1 fruit fly cellular context compared by ENCODE assay signal in genomic region chr3R:15993139-15993804, dm6.
TF ChIP-seq lines count a peak whose summit lies in the region.

No protein-coding gene starts in this region.

TF ChIP-seq in whole organism, embryonic, 481 proteins besides CTCF, POLR2A, EP300 and RAD21 (continued from another document and continues in another):
- TF ChIP-seq so (GFP tag; IDR thresholded peaks at IDR 0.05; lab: Robert Waterston, UW) (no peak), CG14050 (GFP tag; IDR thresholded peaks at IDR 0.05; lab: Robert Waterston, UW) (no peak), CG3995 (GFP tag; optimal IDR thresholded peaks at IDR 0.05; lab: Kevin White, UChicago) (no peak), kni (GFP tag; optimal IDR thresholded peaks at IDR 0.05; lab: Kevin White, UChicago) (no peak), CG4707 (GFP tag; optimal IDR thresholded peaks at IDR 0.05; lab: Kevin White, UChicago) (no peak), tll (GFP tag; optimal IDR thresholded peaks at IDR 0.05; lab: Kevin White, UChicago) (no peak), CG12236 (GFP tag; optimal IDR thresholded peaks at IDR 0.05; lab: Kevin White, UChicago) (no peak), CG18476 (GFP tag; optimal IDR thresholded peaks at IDR 0.05; lab: Kevin White, UChicago) (no peak), CG9727 (GFP tag; optimal IDR thresholded peaks at IDR 0.05; lab: Kevin White, UChicago) (no peak), row (GFP tag; IDR thresholded peaks at IDR 0.05; lab: Robert Waterston, UW) (peak; percentile 19; the same call in 1 of the 3 replicates), Sox102F (GFP tag; optimal IDR thresholded peaks at IDR 0.05; lab: Kevin White, UChicago) (no peak), Antp (GFP tag; optimal IDR thresholded peaks at IDR 0.05; lab: Kevin White, UChicago) (no peak), Dp (GFP tag; optimal IDR thresholded peaks at IDR 0.05; lab: Kevin White, UChicago) (no peak), fu2 (GFP tag; optimal IDR thresholded peaks at IDR 0.05; lab: Kevin White, UChicago) (no peak), slbo (GFP tag; IDR thresholded peaks at IDR 0.05; lab: Robert Waterston, UW) (no peak), CG15011 (GFP tag; optimal IDR thresholded peaks at IDR 0.05; lab: Kevin White, UChicago) (no peak), hth (optimal IDR thresholded peaks at IDR 0.05; lab: Kevin White, UChicago) (no peak), Fer1 (GFP tag; optimal IDR thresholded peaks at IDR 0.05; lab: Kevin White, UChicago) (no peak), sr (GFP tag; IDR thresholded peaks at IDR 0.05; lab: Robert Waterston, UW) (peak; percentile 61; the same call in 2 of the 3 replicates), Kr (GFP tag; optimal IDR thresholded peaks at IDR 0.05; lab: Kevin White, UChicago) (no peak), en (GFP tag; optimal IDR thresholded peaks at IDR 0.05; lab: Kevin White, UChicago) (no peak), trh (GFP tag; optimal IDR thresholded peaks at IDR 0.05; lab: Kevin White, UChicago) (no peak), vfl (GFP tag; optimal IDR thresholded peaks at IDR 0.05; lab: Kevin White, UChicago) (no peak), fd64A (GFP tag; optimal IDR thresholded peaks at IDR 0.05; lab: Kevin White, UChicago) (no peak), E2f2 (GFP tag; IDR thresholded peaks at IDR 0.05; lab: Robert Waterston, UW) (no peak), CG3407 (GFP tag; optimal IDR thresholded peaks at IDR 0.05; lab: Kevin White, UChicago) (no peak), jumu (GFP tag; optimal IDR thresholded peaks at IDR 0.05; lab: Kevin White, UChicago) (no peak), Ravus (GFP tag; IDR thresholded peaks at IDR 0.05; lab: Robert Waterston, UW) (no peak), Six4 (GFP tag; optimal IDR thresholded peaks at IDR 0.05; lab: Kevin White, UChicago) (no peak), tio (GFP tag; optimal IDR thresholded peaks at IDR 0.05; lab: Kevin White, UChicago) (no peak), prd (optimal IDR thresholded peaks at IDR 0.05; lab: Kevin White, UChicago) (no peak), prd (GFP tag; IDR thresholded peaks at IDR 0.05; lab: Robert Waterston, UW) (no peak), CG12155 (GFP tag; optimal IDR thresholded peaks at IDR 0.05; lab: Kevin White, UChicago) (no peak), CG11456 (GFP tag; IDR thresholded peaks at IDR 0.05; lab: Robert Waterston, UW) (no peak), repo (GFP tag; optimal IDR thresholded peaks at IDR 0.05; lab: Kevin White, UChicago) (no peak), CG7963 (GFP tag; IDR thresholded peaks at IDR 0.05; lab: Robert Waterston, UW; ENCODE audit: partially characterized antibody) (no peak), ranshi (GFP tag; IDR thresholded peaks at IDR 0.05; lab: Robert Waterston, UW) (peak; percentile 36; the same call in 1 of the 2 replicates), Myb (GFP tag; optimal IDR thresholded peaks at IDR 0.05; lab: Kevin White, UChicago) (no peak), CG4730 (GFP tag; IDR thresholded peaks at IDR 0.05; lab: Robert Waterston, UW) (no peak), dm (GFP tag; optimal IDR thresholded peaks at IDR 0.05; lab: Kevin White, UChicago) (no peak), disco-r (GFP tag; optimal IDR thresholded peaks at IDR 0.05; lab: Kevin White, UChicago) (no peak), CG8924 (tag; optimal IDR thresholded peaks at IDR 0.05; lab: Kevin White, UChicago) (no peak), gcm (GFP tag; optimal IDR thresholded peaks at IDR 0.05; lab: Kevin White, UChicago) (no peak), Dek (tag; optimal IDR thresholded peaks at IDR 0.05; lab: Kevin White, UChicago) (no peak), NC2β (GFP tag; optimal IDR thresholded peaks at IDR 0.05; lab: Kevin White, UChicago) (no peak), wor (GFP tag; IDR thresholded peaks at IDR 0.05; lab: Robert Waterston, UW) (no peak), HLH3B (GFP tag; IDR thresholded peaks at IDR 0.05; lab: Robert Waterston, UW) (no peak), amos (GFP tag; IDR thresholded peaks at IDR 0.05; lab: Robert Waterston, UW; ENCODE audit: partially characterized antibody) (peak; percentile 4; the same call in 1 of the 2 replicates), shn (GFP tag; optimal IDR thresholded peaks at IDR 0.05; lab: Kevin White, UChicago) (no peak), hbn (GFP tag; IDR thresholded peaks at IDR 0.05; lab: Robert Waterston, UW; ENCODE audit: partially characterized antibody) (peak; percentile 23; the same call in 1 of the 2 replicates), CG13775 (GFP tag; optimal IDR thresholded peaks at IDR 0.05; lab: Kevin White, UChicago) (no peak), Ets65A (GFP tag; lab: Kevin White, UChicago) (no peak), CG2875 (GFP tag; optimal IDR thresholded peaks at IDR 0.05; lab: Kevin White, UChicago) (no peak), Med (GFP tag; lab: Kevin White, UChicago) (peak; percentile 84), wdn (GFP tag; IDR thresholded peaks at IDR 0.05; lab: Robert Waterston, UW) (no peak), CG43689 (GFP tag; IDR thresholded peaks at IDR 0.05; lab: Robert Waterston, UW) (no peak), Nf-YB (GFP tag; optimal IDR thresholded peaks at IDR 0.05; lab: Kevin White, UChicago) (peak; percentile 99), CG6175 (GFP tag; IDR thresholded peaks at IDR 0.05; lab: Robert Waterston, UW) (peak; percentile 79), zfh2 (GFP tag; optimal IDR thresholded peaks at IDR 0.05; lab: Kevin White, UChicago) (no peak), Jarid2 (GFP tag; optimal IDR thresholded peaks at IDR 0.05; lab: Kevin White, UChicago) (peak; percentile 59), unpg (GFP tag; optimal IDR thresholded peaks at IDR 0.05; lab: Kevin White, UChicago) (no peak), CG8388 (GFP tag; optimal IDR thresholded peaks at IDR 0.05; lab: Kevin White, UChicago) (no peak), bcd (GFP tag; optimal IDR thresholded peaks at IDR 0.05; lab: Kevin White, UChicago) (no peak), CG10462 (GFP tag; optimal IDR thresholded peaks at IDR 0.05; lab: Kevin White, UChicago) (no peak), CG15514 (GFP tag; optimal IDR thresholded peaks at IDR 0.05; lab: Kevin White, UChicago) (no peak), chn (GFP tag; optimal IDR thresholded peaks at IDR 0.05; lab: Kevin White, UChicago) (no peak), CG11093 (GFP tag; IDR thresholded peaks at IDR 0.05; lab: Robert Waterston, UW) (no peak), CG3847 (GFP tag; IDR thresholded peaks at IDR 0.05; lab: Robert Waterston, UW) (no peak), bab2 (GFP tag; optimal IDR thresholded peaks at IDR 0.05; lab: Kevin White, UChicago) (no peak), CG8281 (tag; optimal IDR thresholded peaks at IDR 0.05; lab: Kevin White, UChicago) (no peak), lilli (GFP tag; optimal IDR thresholded peaks at IDR 0.05; lab: Kevin White, UChicago) (no peak), CG12942 (GFP tag; optimal IDR thresholded peaks at IDR 0.05; lab: Kevin White, UChicago) (no peak), CG6854 (GFP tag; optimal IDR thresholded peaks at IDR 0.05; lab: Kevin White, UChicago) (no peak), Dref (GFP tag; IDR thresholded peaks at IDR 0.05; lab: Robert Waterston, UW) (0 out of 2 replicates have a peak, but pooled peaks have one; percentile 15), CG2678 (tag; optimal IDR thresholded peaks at IDR 0.05; lab: Kevin White, UChicago) (no peak), Sox100B (GFP tag; optimal IDR thresholded peaks at IDR 0.05; lab: Kevin White, UChicago) (no peak), CG31441 (GFP tag; IDR thresholded peaks at IDR 0.05; lab: Robert Waterston, UW) (peak; percentile 32; the same call in 1 of the 2 replicates), NFAT (GFP tag; IDR thresholded peaks at IDR 0.05; lab: Robert Waterston, UW) (no peak), CG32767 (GFP tag; IDR thresholded peaks at IDR 0.05; lab: Robert Waterston, UW) (no peak), Sry-β (GFP tag; optimal IDR thresholded peaks at IDR 0.05; lab: Kevin White, UChicago) (no peak), ken (GFP tag; IDR thresholded peaks at IDR 0.05; lab: Robert Waterston, UW) (no peak), CG6654 (GFP tag; optimal IDR thresholded peaks at IDR 0.05; lab: Kevin White, UChicago) (no peak), CG12219 (GFP tag; optimal IDR thresholded peaks at IDR 0.05; lab: Kevin White, UChicago) (no peak), vvl (GFP tag; IDR thresholded peaks at IDR 0.05; lab: Robert Waterston, UW) (peak; percentile 75), CG8765 (GFP tag; IDR thresholded peaks at IDR 0.05; lab: Robert Waterston, UW) (peak; percentile 56; the same call in 1 of the 2 replicates), Sin3A (optimal IDR thresholded peaks at IDR 0.05; lab: Kevin White, UChicago) (no peak), Hr51 (GFP tag; optimal IDR thresholded peaks at IDR 0.05; lab: Kevin White, UChicago) (no peak), Tbp (GFP tag; optimal IDR thresholded peaks at IDR 0.05; lab: Kevin White, UChicago) (no peak), HmgZ (tag; optimal IDR thresholded peaks at IDR 0.05; lab: Kevin White, UChicago) (peak; percentile 81), CG12104 (GFP tag; optimal IDR thresholded peaks at IDR 0.05; lab: Kevin White, UChicago) (no peak), pzg (GFP tag; optimal IDR thresholded peaks at IDR 0.05; lab: Kevin White, UChicago) (no peak), CG6791 (GFP tag; IDR thresholded peaks at IDR 0.05; lab: Robert Waterston, UW; ENCODE audit: partially characterized antibody) (no peak), croc (GFP tag; conservative IDR thresholded peaks at IDR 0.05; lab: Robert Waterston, UW) (no peak), seq (GFP tag; IDR thresholded peaks at IDR 0.05; lab: Robert Waterston, UW) (no peak; the same call in 1 of the 2 replicates), ssp (GFP tag; IDR thresholded peaks at IDR 0.05; lab: Robert Waterston, UW) (no peak), NfI (GFP tag; optimal IDR thresholded peaks at IDR 0.05; lab: Kevin White, UChicago) (no peak), CG1647 (GFP tag; optimal IDR thresholded peaks at IDR 0.05; lab: Kevin White, UChicago) (no peak), CG42726 (GFP tag; IDR thresholded peaks at IDR 0.05; lab: Robert Waterston, UW; ENCODE audit: partially characterized antibody) (0 out of 2 replicates have a peak, but pooled peaks have one; percentile 35), CG18619 (GFP tag; optimal IDR thresholded peaks at IDR 0.05; lab: Kevin White, UChicago) (no peak), CG17186 (GFP tag; optimal IDR thresholded peaks at IDR 0.05; lab: Kevin White, UChicago) (no peak), Hr39 (optimal IDR thresholded peaks at IDR 0.05; lab: Kevin White, UChicago) (no peak), B-H2 (GFP tag; optimal IDR thresholded peaks at IDR 0.05; lab: Kevin White, UChicago) (no peak), CG10654 (GFP tag; optimal IDR thresholded peaks at IDR 0.05; lab: Kevin White, UChicago) (no peak), CG34422 (GFP tag; IDR thresholded peaks at IDR 0.05; lab: Robert Waterston, UW) (peak; percentile 11; the same call in 1 of the 3 replicates), CG7357 (GFP tag; IDR thresholded peaks at IDR 0.05; lab: Robert Waterston, UW) (no peak), Xrp1 (GFP tag; IDR thresholded peaks at IDR 0.05; lab: Robert Waterston, UW) (0 out of 2 replicates have a peak, but pooled peaks have one; percentile 17), CG10267 (tag; optimal IDR thresholded peaks at IDR 0.05; lab: Kevin White, UChicago) (no peak), zen (tag; optimal IDR thresholded peaks at IDR 0.05; lab: Kevin White, UChicago) (no peak), Chrac-16 (GFP tag; optimal IDR thresholded peaks at IDR 0.05; lab: Kevin White, UChicago) (no peak), Mrtf (GFP tag; IDR thresholded peaks at IDR 0.05; lab: Robert Waterston, UW) (no peak), CG5953 (GFP tag; IDR thresholded peaks at IDR 0.05; lab: Robert Waterston, UW) (no peak), CG16779 (GFP tag; IDR thresholded peaks at IDR 0.05; lab: Robert Waterston, UW) (no peak), nerfin-2 (GFP tag; IDR thresholded peaks at IDR 0.05; lab: Robert Waterston, UW; ENCODE audit: partially characterized antibody) (peak; percentile 51), Abd-B (GFP tag; optimal IDR thresholded peaks at IDR 0.05; lab: Kevin White, UChicago) (no peak), CG17612 (GFP tag; IDR thresholded peaks at IDR 0.05; lab: Robert Waterston, UW) (no peak), CG7839 (tag; optimal IDR thresholded peaks at IDR 0.05; lab: Kevin White, UChicago) (peak; percentile 32), dmrt99B (tag; optimal IDR thresholded peaks at IDR 0.05; lab: Kevin White, UChicago) (peak; percentile 7), CG18599 (GFP tag; optimal IDR thresholded peaks at IDR 0.05; lab: Kevin White, UChicago) (no peak), CG12299 (tag; optimal IDR thresholded peaks at IDR 0.05; lab: Kevin White, UChicago) (no peak), rib (GFP tag; IDR thresholded peaks at IDR 0.05; lab: Robert Waterston, UW) (no peak), CG9817 (tag; optimal IDR thresholded peaks at IDR 0.05; lab: Kevin White, UChicago) (no peak), chinmo (GFP tag; IDR thresholded peaks at IDR 0.05; lab: Robert Waterston, UW; ENCODE audit: partially characterized antibody) (peak; percentile 93; the same call in 3 of the 4 replicates), CG18011 (GFP tag; optimal IDR thresholded peaks at IDR 0.05; lab: Kevin White, UChicago) (peak; percentile 54), Stat92E (GFP tag; optimal IDR thresholded peaks at IDR 0.05; lab: Kevin White, UChicago) (no peak), Hmr (GFP tag; optimal IDR thresholded peaks at IDR 0.05; lab: Kevin White, UChicago) (no peak), D (optimal IDR thresholded peaks at IDR 0.05; lab: Kevin White, UChicago) (no peak), D (GFP tag; optimal IDR thresholded peaks at IDR 0.05; lab: Kevin White, UChicago) (no peak), MESR4 (GFP tag; optimal IDR thresholded peaks at IDR 0.05; lab: Kevin White, UChicago) (no peak), fru (optimal IDR thresholded peaks at IDR 0.05; lab: Kevin White, UChicago) (no peak), yki (optimal IDR thresholded peaks at IDR 0.05; lab: Kevin White, UChicago) (no peak), CG17802 (tag; optimal IDR thresholded peaks at IDR 0.05; lab: Kevin White, UChicago) (no peak), mld (GFP tag; IDR thresholded peaks at IDR 0.05; lab: Robert Waterston, UW; ENCODE audit: partially characterized antibody) (no peak), tap (tag; optimal IDR thresholded peaks at IDR 0.05; lab: Kevin White, UChicago) (no peak), C15 (GFP tag; IDR thresholded peaks at IDR 0.05; lab: Robert Waterston, UW) (no peak), CG4617 (GFP tag; optimal IDR thresholded peaks at IDR 0.05; lab: Kevin White, UChicago; ENCODE audit: borderline replicate concordance) (no peak), CG1602 (GFP tag; optimal IDR thresholded peaks at IDR 0.05; lab: Kevin White, UChicago) (no peak), CG8944 (GFP tag; optimal IDR thresholded peaks at IDR 0.05; lab: Kevin White, UChicago) (no peak), cwo (GFP tag; optimal IDR thresholded peaks at IDR 0.05; lab: Kevin White, UChicago) (peak; percentile 35)
